Worm (Caenorhabditis elegans): ENCODE data around the gene C43H6.4.

DNA sequence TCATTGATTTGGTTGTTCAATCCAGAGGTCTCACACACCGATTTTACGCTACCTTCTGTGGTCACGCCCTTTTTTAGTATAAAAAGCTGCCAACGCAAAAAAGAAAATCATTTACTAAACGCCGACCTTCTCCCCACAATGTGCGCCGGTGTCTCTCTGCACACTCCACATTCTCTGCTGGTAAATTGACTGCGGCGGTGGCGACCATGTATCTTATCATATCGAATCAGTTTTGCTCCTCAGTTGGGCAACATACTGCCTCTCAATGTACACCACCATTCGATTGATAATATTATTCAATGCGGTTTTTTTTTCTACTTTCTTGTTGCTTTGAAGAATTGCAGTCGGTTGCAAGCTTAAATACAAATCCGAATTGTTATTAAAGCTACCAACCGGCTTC, 31.7 kb upstream of the C43H6.4 start:
- TF ChIP-seq med-1 (GFP tag; optimal IDR thresholded peaks at IDR 0.05; ENCODE audit: insufficient read depth) (no peak), T22C8.4 (GFP tag; IDR thresholded peaks at IDR 0.05) (no peak), ref-1 (GFP tag; conservative IDR thresholded peaks at IDR 0.05) (no peak), tab-1 (GFP tag; IDR thresholded peaks at IDR 0.05) (no peak), cog-1 (tag; optimal IDR thresholded peaks at IDR 0.05) (no peak)
